Worm (Caenorhabditis elegans) whole organism, L1 larva: ENCODE results near the gene C18B2.2.

Experiments used
- C04F5.9 ChIP-seq: sonication (generic microtip); optimal IDR thresholded peaks from 2 replicates; lab custom pipeline; 2016; ENCODE audit warnings: missing genetic modification characterization, missing compliant biosample characterization
- Y116A8C.19 ChIP-seq: sonication (generic microtip); optimal IDR thresholded peaks from 2 replicates; lab custom pipeline; 2016; ENCODE audit warnings: missing compliant biosample characterization, missing genetic modification characterization, borderline replicate concordance
- alr-1 ChIP-seq: fragments of 200-800 bp; sonication (Bioruptor generic); optimal IDR thresholded peaks from 2 replicates; lab custom pipeline; 2018; ENCODE audit warnings: borderline replicate concordance, mild to moderate bottlenecking, missing genetic modification characterization, missing compliant biosample characterization
- blmp-1 ChIP-seq: fragments of 150-350 bp; optimal IDR thresholded peaks from 2 replicates; lab custom pipeline; 2014; ENCODE audit warnings: missing biosample characterization, missing genetic modification characterization
- ceh-8 ChIP-seq: fragments of 200-800 bp; sonication (Bioruptor generic); optimal IDR thresholded peaks from 2 replicates; lab custom pipeline; 2018; ENCODE audit warnings: mild to moderate bottlenecking, missing genetic modification characterization, moderate library complexity, missing compliant biosample characterization
- ceh-82 ChIP-seq, 3 experiments: fragments of 150-350 bp in 1 of 3; sonication (generic microtip) in 2 of 3; optimal IDR thresholded peaks; 2 replicates each; lab custom pipeline; 2014 to 2017; ENCODE audit warnings: missing biosample characterization in 3 of 3, missing genetic modification characterization in 3 of 3
- ceh-90 ChIP-seq: sonication (generic microtip); optimal IDR thresholded peaks from 2 replicates; lab custom pipeline; 2016; ENCODE audit warnings: missing genetic modification characterization, missing compliant biosample characterization
- dpl-1 ChIP-seq, 3 experiments: fragments of 150-350 bp in 2 of 3; sonication (generic microtip) in 1 of 3; optimal IDR thresholded peaks; 2 replicates each; lab custom pipeline; 2014 to 2017; ENCODE audit warnings: missing biosample characterization in 3 of 3, missing genetic modification characterization in 3 of 3, missing genetic modification reagents in 3 of 3
- efl-1 ChIP-seq, 4 experiments: fragments of 150-350 bp; optimal IDR thresholded peaks in 3 of 4; peaks in 1 of 4; 1 replicate in 1 of 4; 2 replicates in 3 of 4; lab custom pipeline; 2014; ENCODE audit warnings: missing biosample characterization in 2 of 4, missing genetic modification characterization in 2 of 4, missing genetic modification reagents in 2 of 4
- egl-13 ChIP-seq: sonication (generic microtip); optimal IDR thresholded peaks from 2 replicates; lab custom pipeline; 2016; ENCODE audit warnings: missing genotype, missing genetic modification reagents, missing genetic modification characterization, missing compliant biosample characterization
- elt-2 ChIP-seq: sonication (generic microtip); optimal IDR thresholded peaks from 2 replicates; lab custom pipeline; 2016; ENCODE audit warnings: missing genetic modification characterization, mild to moderate bottlenecking, inconsistent platforms, missing compliant biosample characterization, missing genetic modification reagents
- ets-5 ChIP-seq: fragments of 200-800 bp; sonication (Bioruptor generic); IDR thresholded peaks from 2 replicates; pipeline ENCODE4 v1.3.6; 2022; ENCODE audit warnings: missing genetic modification characterization, missing compliant biosample characterization
- fkh-4 ChIP-seq: sonication (generic microtip); optimal IDR thresholded peaks from 2 replicates; lab custom pipeline; 2016; ENCODE audit warnings: missing compliant biosample characterization, missing genetic modification characterization, borderline replicate concordance
- fos-1 ChIP-seq: fragments of 150-350 bp; optimal IDR thresholded peaks from 2 replicates; lab custom pipeline; 2014; ENCODE audit warnings: missing biosample characterization, missing genetic modification characterization
- grh-1 ChIP-seq: fragments of 200-800 bp; sonication (Bioruptor generic); IDR thresholded peaks from 2 replicates; pipeline ENCODE4 v1.3.6; 2022; ENCODE audit warnings: missing genetic modification reagents, missing genetic modification characterization, missing compliant biosample characterization
- hlh-17 ChIP-seq: fragments of 200-800 bp; sonication (Bioruptor generic); optimal IDR thresholded peaks from 2 replicates; lab custom pipeline; 2018; ENCODE audit warnings: missing genetic modification characterization, mild to moderate bottlenecking, missing compliant biosample characterization, moderate library complexity, borderline replicate concordance
- hlh-4 ChIP-seq: sonication (generic microtip); optimal IDR thresholded peaks from 2 replicates; lab custom pipeline; 2016; ENCODE audit warnings: mild to moderate bottlenecking, missing genetic modification characterization, missing compliant biosample characterization
- jun-1 ChIP-seq: fragments of 150-350 bp; optimal IDR thresholded peaks from 2 replicates; lab custom pipeline; 2014; ENCODE audit warnings: missing biosample characterization, missing genetic modification reagents, missing genetic modification characterization
- lin-39 ChIP-seq: fragments of 150-350 bp; optimal IDR thresholded peaks from 2 replicates; lab custom pipeline; 2014; ENCODE audit warnings: missing biosample characterization, missing genetic modification reagents, missing genetic modification characterization
- lir-3 ChIP-seq: sonication (generic microtip); optimal IDR thresholded peaks from 2 replicates; lab custom pipeline; 2016; ENCODE audit warnings: mild to moderate bottlenecking, missing genetic modification characterization, moderate library complexity, missing compliant biosample characterization; ENCODE audit not compliant: poor library complexity
- mab-9 ChIP-seq: fragments of 200-800 bp; sonication (Bioruptor generic); IDR thresholded peaks from 2 replicates; pipeline ENCODE4 v1.3.6; 2022; ENCODE audit warnings: missing genetic modification reagents, missing genetic modification characterization, missing compliant biosample characterization
- mef-2 ChIP-seq: fragments of 150-350 bp; optimal IDR thresholded peaks from 2 replicates; lab custom pipeline; 2014; ENCODE audit warnings: missing biosample characterization, missing genetic modification characterization
- nhr-19 ChIP-seq: fragments of 200-800 bp; sonication (Bioruptor generic); conservative IDR thresholded peaks from 2 replicates; pipeline ENCODE4 v1.3.6; 2022; ENCODE audit warnings: missing genetic modification characterization, missing compliant biosample characterization
- nhr-20 ChIP-seq: sonication (generic microtip); optimal IDR thresholded peaks from 2 replicates; lab custom pipeline; 2016; ENCODE audit warnings: mild to moderate bottlenecking, missing genetic modification characterization, missing compliant biosample characterization
- nhr-47 ChIP-seq: sonication (generic microtip); optimal IDR thresholded peaks from 2 replicates; lab custom pipeline; 2016; ENCODE audit warnings: mild to moderate bottlenecking, missing genetic modification characterization, moderate library complexity, missing compliant biosample characterization
- nhr-84 ChIP-seq: sonication (generic microtip); optimal IDR thresholded peaks from 2 replicates; lab custom pipeline; 2017; ENCODE audit warnings: missing biosample characterization, missing genetic modification characterization
- nhr-85 ChIP-seq: sonication (generic microtip); peaks from one replicate; lab custom pipeline; 2016; ENCODE audit warnings: missing genetic modification characterization, inconsistent platforms, missing compliant biosample characterization
- nhr-90 ChIP-seq: sonication (generic microtip); optimal IDR thresholded peaks from 2 replicates; lab custom pipeline; 2016; ENCODE audit warnings: mild to moderate bottlenecking, missing genetic modification characterization, missing compliant biosample characterization; ENCODE audit not compliant: poor library complexity
- pqm-1 ChIP-seq: sonication (generic microtip); optimal IDR thresholded peaks from 3 replicates; lab custom pipeline; 2017; ENCODE audit warnings: missing biosample characterization, missing genetic modification characterization
- skn-1 ChIP-seq: fragments of 150-350 bp; optimal IDR thresholded peaks from 2 replicates; lab custom pipeline; 2014; ENCODE audit warnings: missing biosample characterization, missing genetic modification characterization
- snpc-4 ChIP-seq: fragments of 150-350 bp; optimal IDR thresholded peaks from 2 replicates; lab custom pipeline; 2014; ENCODE audit warnings: missing biosample characterization, missing genetic modification characterization
- sox-4 ChIP-seq: sonication (generic microtip); optimal IDR thresholded peaks from 2 replicates; lab custom pipeline; 2016; ENCODE audit warnings: missing genetic modification characterization, missing compliant biosample characterization
- swsn-7 ChIP-seq: sonication (generic microtip); optimal IDR thresholded peaks from 2 replicates; lab custom pipeline; 2016; ENCODE audit warnings: missing genetic modification characterization, missing compliant biosample characterization
- tbx-2 ChIP-seq: sonication (generic microtip); optimal IDR thresholded peaks from 2 replicates; lab custom pipeline; 2016; ENCODE audit warnings: missing genetic modification characterization, missing compliant biosample characterization
- unc-130 ChIP-seq: fragments of 150-350 bp; optimal IDR thresholded peaks from 2 replicates; lab custom pipeline; 2017; ENCODE audit warnings: missing biosample characterization, missing genetic modification characterization, inconsistent platforms
- unc-98 ChIP-seq: fragments of 200-800 bp; sonication (Bioruptor generic); IDR thresholded peaks from 2 replicates; pipeline ENCODE4 v1.3.6; 2022; ENCODE audit warnings: missing genetic modification characterization, missing compliant biosample characterization
- ztf-11 ChIP-seq, 2 experiments: sonication (generic microtip); optimal IDR thresholded peaks; 2 replicates each; lab custom pipeline; 2016 to 2017; ENCODE audit warnings: missing genetic modification characterization in 2 of 2, missing biosample characterization in 1 of 2, missing compliant biosample characterization in 1 of 2

The C18B2.2 gene

ce11 chrX:3628016-3628415 is 4.8 kb downstream of the C18B2.2 start, which contains the start of gene vep-2:
vep-2 (plus strand) TSS chrX:3628316.
- TF ChIP-seq nhr-47 (tag; lab: Kevin White, UChicago), result no peak
- no peak for TF ChIP-seq hlh-17
- TF ChIP-seq nhr-19 (GFP tag; lab: Robert Waterston, UW), result no peak
- no peak for TF ChIP-seq fkh-4 (tag; lab: Kevin White, UChicago)
- no peak for TF ChIP-seq ztf-11 (tag; optimal IDR thresholded peaks at IDR 0.05; lab: Kevin White, UChicago)
- no peak for TF ChIP-seq pqm-1
- TF ChIP-seq efl-1 (optimal IDR thresholded peaks at IDR 0.05; lab: Kevin White, UChicago), result no peak
- no peak for TF ChIP-seq efl-1 (GFP tag; optimal IDR thresholded peaks at IDR 0.05 in 1 of 2; lab: Kevin White, UChicago)
- TF ChIP-seq grh-1 (GFP tag; lab: Robert Waterston, UW), result no peak
- no peak for TF ChIP-seq tbx-2
- no peak for TF ChIP-seq egl-13
- no peak for TF ChIP-seq hlh-4 (tag; lab: Kevin White, UChicago)
- TF ChIP-seq swsn-7 (tag; lab: Kevin White, UChicago), result no peak

ce11 chrX:3630090-3630489 is 6.8 kb downstream of the C18B2.2 start:
- TF ChIP-seq dpl-1 (GFP tag; optimal IDR thresholded peaks at IDR 0.05; lab: Kevin White, UChicago) (no peak), nhr-85 (tag; lab: Kevin White, UChicago) (no peak), ceh-82 (tag; optimal IDR thresholded peaks at IDR 0.05; lab: Kevin White, UChicago) (no peak), Y116A8C.19 (tag; lab: Kevin White, UChicago) (no peak), ceh-90 (tag; lab: Kevin White, UChicago) (no peak), jun-1 (tag; lab: Kevin White, UChicago) (no peak), tbx-2 (no peak), skn-1 (tag; lab: Kevin White, UChicago) (no peak), elt-2 (no peak), unc-130 (tag; lab: Kevin White, UChicago) (no peak), swsn-7 (tag; lab: Kevin White, UChicago) (no peak), nhr-84 (tag; lab: Kevin White, UChicago) (no peak), blmp-1 (tag; lab: Kevin White, UChicago) (no peak), nhr-20 (tag; lab: Kevin White, UChicago) (no peak), C04F5.9 (tag; lab: Kevin White, UChicago) (no peak), lir-3 (no peak), mab-9 (GFP tag; lab: Robert Waterston, UW) (no peak), snpc-4 (tag; lab: Kevin White, UChicago) (no peak)

ce11 chrX:3631550-3631949 is 8.3 kb downstream of the C18B2.2 start:
- 0 out of 2 replicates have a peak, but pooled peaks have one; percentile 8 for TF ChIP-seq unc-98 (GFP tag; lab: Robert Waterston, UW)
- no peak for TF ChIP-seq nhr-47 (tag; lab: Kevin White, UChicago)
- no peak for TF ChIP-seq nhr-85 (tag; lab: Kevin White, UChicago)
- peak; percentile 87; the same call in 1 of the 2 replicates for TF ChIP-seq ets-5 (GFP tag; lab: Robert Waterston, UW)
- peak; percentile 30 for TF ChIP-seq hlh-17
- peak; percentile 36 for TF ChIP-seq alr-1 (tag; lab: Kevin White, UChicago)
- TF ChIP-seq mef-2 (tag; lab: Kevin White, UChicago), result no peak

- TF ChIP-seq ceh-8 (GFP tag; lab: Kevin White, UChicago) (peak; percentile 25), nhr-90 (tag; lab: Kevin White, UChicago) (no peak), fos-1 (tag; lab: Kevin White, UChicago) (no peak), lin-39 (tag; lab: Kevin White, UChicago) (no peak), sox-4 (no peak)
Observed at ce11 chrX:3633654-3634053, 10.4 kb downstream of the C18B2.2 start, which contains the start of gene gst-11. gst-11 (minus strand) TSS chrX:3633754.
